Worm (Caenorhabditis elegans): ENCODE results near the gene C25F9.5.

- TF ChIP-seq lsy-12 (tag; optimal IDR thresholded peaks at IDR 0.05): no peak
- TF ChIP-seq daf-12 (tag; optimal IDR thresholded peaks at IDR 0.05): no peak
- TF ChIP-seq mdl-1 (tag; optimal IDR thresholded peaks at IDR 0.05): no peak
- no peak for TF ChIP-seq aly-2 (tag; optimal IDR thresholded peaks at IDR 0.05)
- TF ChIP-seq fkh-10 (GFP tag; optimal IDR thresholded peaks at IDR 0.05): no peak
- no peak for TF ChIP-seq pha-4 (tag; optimal IDR thresholded peaks at IDR 0.05)
- no peak for TF ChIP-seq sea-2 (GFP tag; optimal IDR thresholded peaks at IDR 0.05)
- no peak for TF ChIP-seq unc-62 (GFP tag; optimal IDR thresholded peaks at IDR 0.05)
- no peak for TF ChIP-seq ceh-28 (tag; optimal IDR thresholded peaks at IDR 0.05)
- no peak for TF ChIP-seq jun-1 (tag; optimal IDR thresholded peaks at IDR 0.05)
- no peak for TF ChIP-seq skn-1 (tag; optimal IDR thresholded peaks at IDR 0.05)
- TF ChIP-seq lin-15B (tag; optimal IDR thresholded peaks at IDR 0.05): no peak
Observed at ce11 chrV:19396576-19397313, 13.9 kb downstream of the C25F9.5 start.
